Worm (Caenorhabditis elegans) whole organism, L2 larva: ENCODE data around the gene T07C12.10.

Source experiments
- ama-1 ChIP-seq: fragments of 150-350 bp; optimal IDR thresholded peaks from 2 replicates; lab custom pipeline; 2018; ENCODE audit warnings: inconsistent platforms
- fos-1 ChIP-seq: fragments of 150-350 bp; optimal IDR thresholded peaks from 2 replicates; lab custom pipeline; 2014; ENCODE audit warnings: missing biosample characterization, missing genetic modification characterization
- nhr-12 ChIP-seq: fragments of 150-350 bp; optimal IDR thresholded peaks from 2 replicates; lab custom pipeline; 2014; ENCODE audit warnings: missing biosample characterization, missing genetic modification characterization

ce11 chrV:10007484-10007883, 47.2 kb upstream of the T07C12.10 start:
- TF ChIP-seq nhr-12 (tag; lab: Kevin White, UChicago) (no peak), fos-1 (no peak), ama-1 (lab: Kevin White, UChicago) (no peak)
